Fruit fly (Drosophila melanogaster): ENCODE measurements around the gene CycJ.

CycJ gene

dm6 chr3L:3431061-3431648 is 35.1 kb upstream of the CycJ start (continued):
- TF ChIP-seq gro (GFP tag; optimal IDR thresholded peaks at IDR 0.05) (peak; percentile 20), ftz-f1 (GFP tag; optimal IDR thresholded peaks at IDR 0.05) (peak; percentile 66)

dm6 chr3L:3432656-3433344 is 33.4 kb upstream of the CycJ start:
- TF ChIP-seq sima (GFP tag; optimal IDR thresholded peaks at IDR 0.05) (no peak), nerfin-1 (tag; optimal IDR thresholded peaks at IDR 0.05) (peak; percentile 63), sens (GFP tag) (peak; percentile 92), ab (GFP tag; optimal IDR thresholded peaks at IDR 0.05) (no peak), CG13894 (tag; optimal IDR thresholded peaks at IDR 0.05) (peak; percentile 55), CG11456 (GFP tag; IDR thresholded peaks at IDR 0.05) (peak; percentile 83), Ptx1 (GFP tag; IDR thresholded peaks at IDR 0.05) (peak; percentile 86), gt (GFP tag; IDR thresholded peaks at IDR 0.05) (0 out of 2 replicates have a peak, but pooled peaks have one; percentile 35), zen2 (GFP tag; IDR thresholded peaks at IDR 0.05; ENCODE audit: partially characterized antibody) (no peak), chm (GFP tag; IDR thresholded peaks at IDR 0.05) (peak; percentile 57; the same call in 1 of the 2 replicates), CG12219 (GFP tag; optimal IDR thresholded peaks at IDR 0.05) (peak; percentile 82), Kr (GFP tag; optimal IDR thresholded peaks at IDR 0.05) (no peak), kay (GFP tag; optimal IDR thresholded peaks at IDR 0.05) (peak; percentile 58), CG14050 (GFP tag; IDR thresholded peaks at IDR 0.05) (peak; percentile 83), CG6689 (GFP tag; IDR thresholded peaks at IDR 0.05) (peak; percentile 81), CG33557 (GFP tag; optimal IDR thresholded peaks at IDR 0.05) (no peak), Antp (GFP tag; optimal IDR thresholded peaks at IDR 0.05) (no peak), ewg (GFP tag; optimal IDR thresholded peaks at IDR 0.05) (peak; percentile 70), pros (GFP tag; optimal IDR thresholded peaks at IDR 0.05) (no peak), CG10543 (GFP tag; optimal IDR thresholded peaks at IDR 0.05) (peak; percentile 54), ase (GFP tag; IDR thresholded peaks at IDR 0.05) (peak; percentile 73; the same call in 1 of the 3 replicates), ranshi (GFP tag; IDR thresholded peaks at IDR 0.05) (peak; percentile 84), nau (GFP tag; optimal IDR thresholded peaks at IDR 0.05) (peak; percentile 79), CG34422 (GFP tag; IDR thresholded peaks at IDR 0.05) (peak; percentile 79; the same call in 2 of the 3 replicates), Mad (GFP tag; optimal IDR thresholded peaks at IDR 0.05) (peak; percentile 40), CG17359 (tag; optimal IDR thresholded peaks at IDR 0.05) (peak; percentile 90), Fer1 (GFP tag; optimal IDR thresholded peaks at IDR 0.05) (peak; percentile 91), twi (tag; optimal IDR thresholded peaks at IDR 0.05) (peak; percentile 60), CG6272 (GFP tag; IDR thresholded peaks at IDR 0.05) (peak; percentile 66), wor (GFP tag; IDR thresholded peaks at IDR 0.05) (peak; percentile 68), hth (optimal IDR thresholded peaks at IDR 0.05) (no peak), Mes4 (GFP tag; optimal IDR thresholded peaks at IDR 0.05) (peak; percentile 29), CG15479 (GFP tag; optimal IDR thresholded peaks at IDR 0.05) (no peak), nmo (GFP tag; optimal IDR thresholded peaks at IDR 0.05) (peak; percentile 86), org-1 (GFP tag; optimal IDR thresholded peaks at IDR 0.05) (peak; percentile 75), CG11085 (GFP tag; IDR thresholded peaks at IDR 0.05) (peak; percentile 68), CG30020 (tag; optimal IDR thresholded peaks at IDR 0.05) (no peak), dmrt11E (tag; optimal IDR thresholded peaks at IDR 0.05) (peak; percentile 47), Hr39 (optimal IDR thresholded peaks at IDR 0.05) (no peak), CG18764 (GFP tag; optimal IDR thresholded peaks at IDR 0.05) (peak; percentile 52), ro (GFP tag; IDR thresholded peaks at IDR 0.05) (peak; percentile 46; the same call in 1 of the 2 replicates), tx (GFP tag; optimal IDR thresholded peaks at IDR 0.05) (no peak), CG8359 (GFP tag; optimal IDR thresholded peaks at IDR 0.05; ENCODE audit: borderline replicate concordance) (peak; percentile 43), salm (tag; optimal IDR thresholded peaks at IDR 0.05) (peak; percentile 75), ham (GFP tag; IDR thresholded peaks at IDR 0.05) (peak; percentile 61; the same call in 1 of the 2 replicates), Ssrp (tag; optimal IDR thresholded peaks at IDR 0.05) (peak; percentile 78)
